Worm (Caenorhabditis elegans) whole organism, young adult: ENCODE data around the gene ceh-14.

Source experiments
- Y79H2A.3 ChIP-seq: fragments of 200-800 bp; sonication (Bioruptor generic); conservative IDR thresholded peaks from 2 replicates; pipeline ENCODE4 v1.3.6; 2022; ENCODE audit warnings: missing genetic modification reagents, missing genetic modification characterization, missing compliant biosample characterization
- ZK185.1 ChIP-seq: sonication (generic microtip); optimal IDR thresholded peaks from 2 replicates; lab custom pipeline; 2016; ENCODE audit warnings: mild to moderate bottlenecking, missing genetic modification characterization, missing compliant biosample characterization; ENCODE audit not compliant: poor library complexity, severe bottlenecking
- aptf-2 ChIP-seq: fragments of 200-800 bp; sonication (Bioruptor generic); conservative IDR thresholded peaks from 2 replicates; pipeline ENCODE4 v1.3.6; 2022; ENCODE audit warnings: missing genetic modification reagents, missing genetic modification characterization, missing compliant biosample characterization
- ceh-91 ChIP-seq: fragments of 200-800 bp; sonication (Bioruptor generic); IDR thresholded peaks from 2 replicates; pipeline ENCODE4 v1.3.6; 2022; ENCODE audit warnings: missing genetic modification reagents, missing genetic modification characterization, missing compliant biosample characterization
- dpl-1 ChIP-seq: fragments of 150-350 bp; optimal IDR thresholded peaks from 2 replicates; lab custom pipeline; 2014; ENCODE audit warnings: missing biosample characterization, missing genetic modification reagents, missing genetic modification characterization
- let-607 ChIP-seq, 2 experiments: fragments of 200-800 bp in 1 of 2; sonication (Bioruptor generic) in 1 of 2; sonication (generic microtip) in 1 of 2; optimal IDR thresholded peaks; 2 replicates each; lab custom pipeline; 2016 to 2018; ENCODE audit warnings: mild to moderate bottlenecking in 2 of 2, missing compliant biosample characterization in 2 of 2, missing genetic modification characterization in 2 of 2, moderate library complexity in 2 of 2, missing genotype in 1 of 2
- lsy-27 ChIP-seq: sonication (generic microtip); optimal IDR thresholded peaks from 2 replicates; lab custom pipeline; 2017; ENCODE audit warnings: missing genetic modification characterization, mild to moderate bottlenecking, missing compliant biosample characterization, antibody characterized with exemption, missing genotype, borderline replicate concordance; ENCODE audit not compliant: insufficient read depth
- madf-6 ChIP-seq: fragments of 200-800 bp; sonication (Bioruptor generic); IDR thresholded peaks from 2 replicates; pipeline ENCODE4 v1.3.6; 2022; ENCODE audit warnings: missing genetic modification reagents, missing genetic modification characterization, missing compliant biosample characterization
- mxl-1 ChIP-seq: sonication (generic microtip); optimal IDR thresholded peaks from 2 replicates; lab custom pipeline; 2016; ENCODE audit warnings: missing genetic modification characterization, missing compliant biosample characterization
- snpc-3.4 ChIP-seq: sonication (generic microtip); optimal IDR thresholded peaks from 2 replicates; lab custom pipeline; 2017; ENCODE audit warnings: missing genetic modification characterization, mild to moderate bottlenecking, missing compliant biosample characterization, antibody characterized with exemption, moderate library complexity, missing genotype, missing genetic modification reagents
- unc-62 ChIP-seq: fragments of 150-350 bp; optimal IDR thresholded peaks from 2 replicates; lab custom pipeline; 2014; ENCODE audit warnings: missing biosample characterization, missing genetic modification reagents, missing genetic modification characterization
- zfh-2 ChIP-seq: fragments of 200-800 bp; sonication (Bioruptor generic); conservative IDR thresholded peaks from 2 replicates; pipeline ENCODE4 v1.3.6; 2022; ENCODE audit warnings: missing genetic modification reagents, missing genetic modification characterization, missing compliant biosample characterization
- ztf-3 ChIP-seq: fragments of 200-800 bp; sonication (Bioruptor generic); optimal IDR thresholded peaks from 2 replicates; lab custom pipeline; 2018; ENCODE audit warnings: mild to moderate bottlenecking, missing genetic modification characterization, missing compliant biosample characterization

- no peak for TF ChIP-seq snpc-3.4 (tag; lab: Kevin White, UChicago)
- TF ChIP-seq lsy-27 (tag; lab: Kevin White, UChicago) = no peak
- no peak for TF ChIP-seq ztf-3 (GFP tag; lab: Kevin White, UChicago)
- TF ChIP-seq madf-6 (GFP tag; lab: Robert Waterston, UW) = no peak
- no peak for TF ChIP-seq ceh-91 (GFP tag; lab: Robert Waterston, UW)
- TF ChIP-seq let-607 (tag; optimal IDR thresholded peaks at IDR 0.05; lab: Kevin White, UChicago) = no peak
- no peak for TF ChIP-seq aptf-2 (GFP tag; lab: Robert Waterston, UW)
- no peak for TF ChIP-seq mxl-1 (tag; lab: Kevin White, UChicago)
- no peak for TF ChIP-seq unc-62
- no peak for TF ChIP-seq dpl-1
- no peak for TF ChIP-seq Y79H2A.3 (GFP tag; lab: Robert Waterston, UW)
- peak; percentile 82 for TF ChIP-seq zfh-2
- no peak for TF ChIP-seq ZK185.1 (tag; lab: Kevin White, UChicago)
Measured at ce11 chrX:7547696-7548095, 15.2 kb upstream of the ceh-14 start.
